Fruit fly (Drosophila melanogaster): ENCODE data around the gene nAChRbeta3.
A peak's percentile ranks its signal among the peaks of the same experiment; 100 is the strongest.

The nAChRbeta3 gene

DNA sequence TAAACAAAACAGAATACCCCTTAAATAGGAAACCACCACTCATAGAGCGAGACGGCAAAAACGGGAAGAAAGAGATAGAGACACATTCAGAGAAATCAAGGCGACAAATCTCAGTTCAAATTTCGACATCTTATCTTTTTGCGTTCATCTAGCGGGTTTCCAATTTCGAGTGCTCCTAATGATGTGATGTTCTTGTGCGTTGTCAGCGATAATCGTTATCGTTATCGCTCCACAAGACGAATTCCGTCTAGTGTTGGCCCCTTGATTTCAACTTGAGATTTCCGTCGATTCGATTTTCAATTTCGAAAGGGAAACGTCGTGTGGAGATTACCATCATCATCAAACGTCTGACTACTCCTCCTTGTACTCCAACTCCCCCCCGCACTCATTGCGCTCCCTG lies 48.5 kb upstream of the nAChRbeta3 start (continued):
- TF ChIP-seq CG18599 (GFP tag; optimal IDR thresholded peaks at IDR 0.05) (peak; percentile 66), vnd (GFP tag; IDR thresholded peaks at IDR 0.05; ENCODE audit: partially characterized antibody) (peak; percentile 51; the same call in 1 of the 3 replicates), eve (GFP tag; optimal IDR thresholded peaks at IDR 0.05) (peak in 1 of 2 experiments; percentile 64)

dm6 chr2L:496841-497240 lies 48.1 kb upstream of the nAChRbeta3 start:
- TF ChIP-seq CG7928 (GFP tag; optimal IDR thresholded peaks at IDR 0.05) = no peak
- no peak for TF ChIP-seq maf-S (GFP tag; optimal IDR thresholded peaks at IDR 0.05)
- no peak for TF ChIP-seq NfI (GFP tag; optimal IDR thresholded peaks at IDR 0.05)
- no peak for TF ChIP-seq CG6683 (GFP tag; optimal IDR thresholded peaks at IDR 0.05)

DNA sequence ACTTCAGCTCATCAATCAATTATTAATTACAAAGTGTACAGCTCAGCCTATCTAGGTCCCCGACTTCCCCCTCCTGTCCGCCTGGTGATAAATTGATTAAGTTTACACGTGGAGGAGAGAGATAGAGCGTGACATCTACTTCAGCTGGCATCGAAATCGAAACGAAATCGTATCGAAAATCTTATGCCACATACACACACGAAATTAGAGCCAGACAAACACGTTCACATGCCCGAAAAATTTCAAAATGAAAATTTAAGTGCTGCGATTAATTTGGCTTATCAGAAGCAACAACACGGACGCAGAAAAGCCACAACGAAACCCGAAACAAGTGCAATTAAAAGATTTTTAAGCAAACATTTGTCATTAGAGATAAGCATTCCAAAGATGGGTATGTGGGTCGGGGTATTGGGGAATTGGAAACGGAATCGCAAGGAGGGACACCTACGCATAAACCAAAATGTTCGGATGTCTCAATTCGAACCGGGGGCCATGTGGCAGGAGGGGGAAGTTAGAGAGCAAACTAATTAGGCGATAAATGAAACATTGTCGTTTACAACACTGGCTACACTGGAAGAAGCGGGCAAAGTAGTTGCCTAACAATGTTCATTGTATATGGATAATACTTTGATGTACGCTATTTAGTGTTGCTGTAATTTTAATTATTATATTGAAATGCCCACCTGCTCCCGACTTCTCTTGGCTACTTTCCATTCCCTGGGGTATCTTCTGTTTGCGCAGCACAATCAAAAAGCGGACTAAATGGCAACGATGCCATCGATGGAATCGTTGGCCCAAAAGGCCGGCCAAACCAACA lies 47.1 kb upstream of the nAChRbeta3 start:
- TF ChIP-seq CG12236 (GFP tag; optimal IDR thresholded peaks at IDR 0.05) (no peak), row (GFP tag; IDR thresholded peaks at IDR 0.05) (peak; percentile 41; the same call in 1 of the 3 replicates), esg (GFP tag; conservative IDR thresholded peaks at IDR 0.05) (no peak), CG18476 (GFP tag; optimal IDR thresholded peaks at IDR 0.05) (no peak), CG6272 (GFP tag; IDR thresholded peaks at IDR 0.05) (no peak), zf30C (GFP tag; optimal IDR thresholded peaks at IDR 0.05) (peak; percentile 31), CG10209 (GFP tag; optimal IDR thresholded peaks at IDR 0.05) (no peak), mld (GFP tag; IDR thresholded peaks at IDR 0.05; ENCODE audit: partially characterized antibody) (no peak), sd (tag; optimal IDR thresholded peaks at IDR 0.05) (peak; percentile 48), NfI (GFP tag; optimal IDR thresholded peaks at IDR 0.05) (no peak), abd-A (tag; optimal IDR thresholded peaks at IDR 0.05) (no peak), gfzf (GFP tag; optimal IDR thresholded peaks at IDR 0.05) (no peak), tgo (GFP tag; IDR thresholded peaks at IDR 0.05) (no peak), Mes4 (GFP tag; optimal IDR thresholded peaks at IDR 0.05) (no peak), CG2120 (GFP tag; optimal IDR thresholded peaks at IDR 0.05) (peak; percentile 30), CG18262 (tag; optimal IDR thresholded peaks at IDR 0.05) (no peak), chinmo (GFP tag; IDR thresholded peaks at IDR 0.05; ENCODE audit: partially characterized antibody) (0 out of 4 replicates have a peak, but pooled peaks have one; percentile 42), Rx (GFP tag; IDR thresholded peaks at IDR 0.05) (no peak), dm (GFP tag; optimal IDR thresholded peaks at IDR 0.05) (no peak), HmgZ (tag; optimal IDR thresholded peaks at IDR 0.05) (no peak), Bdp1 (GFP tag; optimal IDR thresholded peaks at IDR 0.05) (no peak), MBD-R2 (GFP tag; IDR thresholded peaks at IDR 0.05) (0 out of 2 replicates have a peak, but pooled peaks have one; percentile 10), Sox102F (GFP tag; optimal IDR thresholded peaks at IDR 0.05) (peak; percentile 5), grn (GFP tag; optimal IDR thresholded peaks at IDR 0.05) (peak; percentile 92), CG4730 (GFP tag; IDR thresholded peaks at IDR 0.05) (no peak), CG14667 (GFP tag; IDR thresholded peaks at IDR 0.05) (no peak), CG14014 (GFP tag; IDR thresholded peaks at IDR 0.05) (no peak), gsb (GFP tag; IDR thresholded peaks at IDR 0.05) (no peak), YL-1 (GFP tag; optimal IDR thresholded peaks at IDR 0.05) (no peak), tll (GFP tag; optimal IDR thresholded peaks at IDR 0.05) (no peak), CG7745 (tag; optimal IDR thresholded peaks at IDR 0.05) (peak; percentile 75), Scr (GFP tag; IDR thresholded peaks at IDR 0.05; ENCODE audit: partially characterized antibody) (no peak), Fer1 (GFP tag; optimal IDR thresholded peaks at IDR 0.05) (no peak), CG1529 (GFP tag; optimal IDR thresholded peaks at IDR 0.05) (no peak), Hr3 (GFP tag; optimal IDR thresholded peaks at IDR 0.05) (no peak), CG30431 (GFP tag; optimal IDR thresholded peaks at IDR 0.05) (no peak), caup (GFP tag; optimal IDR thresholded peaks at IDR 0.05; ENCODE audit: severe bottlenecking) (peak; percentile 2), jigr1 (GFP tag; IDR thresholded peaks at IDR 0.05) (no peak), z (GFP tag; IDR thresholded peaks at IDR 0.05) (no peak)

All from whole organism, embryonic.